Fruit fly (Drosophila melanogaster) whole organism, embryonic: ENCODE results near the gene CG15894.

ENCODE experiments used
- Bteb2 ChIP-seq: fragments of 200-800 bp; sonication (Bioruptor generic); optimal IDR thresholded peaks from 2 replicates; lab custom pipeline; 2016; ENCODE audit warnings: missing biosample characterization, missing genetic modification characterization
- Dek ChIP-seq: fragments of 200-800 bp; sonication (Bioruptor generic); optimal IDR thresholded peaks from 3 replicates; lab custom pipeline; 2019; ENCODE audit warnings: missing biosample characterization, mild to moderate bottlenecking, missing genetic modification characterization, moderate library complexity
- HLHmδ ChIP-seq: fragments of 200-800 bp; sonication (Bioruptor generic); optimal IDR thresholded peaks from 2 replicates; lab custom pipeline; 2018; ENCODE audit warnings: missing biosample characterization, mild to moderate bottlenecking, missing genetic modification characterization, moderate library complexity
- Oaz ChIP-seq: fragments of 200-800 bp; sonication (Bioruptor generic); IDR thresholded peaks from 2 replicates; pipeline ENCODE4 v1.3.6; 2022; ENCODE audit warnings: missing biosample characterization, missing genetic modification characterization
- gro ChIP-seq: fragments of 200-800 bp; sonication (Bioruptor generic); optimal IDR thresholded peaks from 2 replicates; lab custom pipeline; 2016; ENCODE audit warnings: missing biosample characterization, missing genetic modification characterization
- sens ChIP-seq: fragments of 200-800 bp; sonication (Bioruptor generic); peaks from one replicate; lab custom pipeline; 2016; ENCODE audit warnings: missing biosample characterization, missing genetic modification characterization
- sug ChIP-seq: fragments of 200-800 bp; optimal IDR thresholded peaks from 2 replicates; lab custom pipeline; 2019; ENCODE audit warnings: missing biosample characterization, mild to moderate bottlenecking, missing genetic modification characterization, moderate library complexity

DNA sequence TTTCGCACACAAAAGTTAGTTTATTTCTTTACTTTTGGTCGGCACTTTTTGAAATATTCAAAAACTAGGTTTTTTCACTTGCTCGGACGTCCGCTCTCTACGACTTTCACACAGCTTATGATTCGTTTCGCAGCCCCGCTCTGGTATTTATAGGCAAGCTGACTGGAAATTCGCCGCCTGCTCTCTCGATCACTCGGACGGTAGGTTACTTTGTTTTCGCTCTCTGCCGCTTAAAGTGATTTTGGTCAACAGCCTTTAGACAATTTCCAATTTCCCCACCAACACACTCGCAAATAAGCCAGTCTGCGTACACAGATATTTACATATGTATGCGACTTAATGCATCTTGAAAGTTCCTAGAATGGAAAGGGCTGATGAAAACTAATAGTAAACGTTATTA is 25.5 kb upstream of the CG15894 start, which contains the start of gene CG11700:
- TF ChIP-seq HLHmδ (GFP tag; lab: Kevin White, UChicago) (no peak), Oaz (GFP tag; lab: Robert Waterston, UW) (no peak), Dek (no peak), sens (GFP tag; lab: Kevin White, UChicago) (no peak), gro (GFP tag; lab: Kevin White, UChicago) (no peak), sug (no peak), Bteb2 (GFP tag; lab: Kevin White, UChicago) (no peak)
